Worm (Caenorhabditis elegans) whole organism, mixed stage, embryonic: ENCODE results near the gene T22B2.5.
A peak's percentile ranks its signal among the peaks of the same experiment; 100 is the strongest.

Experiments used
- M03D4.4 ChIP-seq: sonication (generic microtip); optimal IDR thresholded peaks from 2 replicates; lab custom pipeline; 2017; ENCODE audit warnings: mild to moderate bottlenecking, missing genetic modification characterization, missing compliant biosample characterization
- blmp-1 ChIP-seq: fragments of 150-350 bp; optimal IDR thresholded peaks from 2 replicates; lab custom pipeline; 2014; ENCODE audit warnings: missing biosample characterization, missing genetic modification characterization
- ceh-39 ChIP-seq: fragments of 150-350 bp; optimal IDR thresholded peaks from 2 replicates; lab custom pipeline; 2014; ENCODE audit warnings: missing biosample characterization, missing genetic modification characterization
- ceh-43 ChIP-seq: fragments of 200-800 bp; sonication (Bioruptor generic); optimal IDR thresholded peaks from 2 replicates; lab custom pipeline; 2018; ENCODE audit warnings: mild to moderate bottlenecking, missing genetic modification characterization, moderate library complexity, missing compliant biosample characterization
- ceh-83 ChIP-seq: fragments of 200-800 bp; sonication (Bioruptor generic); optimal IDR thresholded peaks from 2 replicates; lab custom pipeline; 2018; ENCODE audit warnings: mild to moderate bottlenecking, missing genetic modification characterization, missing compliant biosample characterization
- ces-1 ChIP-seq: fragments of 150-350 bp; optimal IDR thresholded peaks from 2 replicates; lab custom pipeline; 2014; ENCODE audit warnings: missing biosample characterization, missing genetic modification reagents, missing genetic modification characterization
- drap-1 ChIP-seq: fragments of 200-800 bp; sonication (Bioruptor generic); optimal IDR thresholded peaks from 3 replicates; lab custom pipeline; 2018; ENCODE audit warnings: mild to moderate bottlenecking, missing genetic modification characterization, missing compliant biosample characterization
- elt-3 ChIP-seq: fragments of 150-350 bp; optimal IDR thresholded peaks from 2 replicates; lab custom pipeline; 2014; ENCODE audit warnings: missing biosample characterization, missing genetic modification characterization
- ham-2 ChIP-seq: fragments of 200-800 bp; sonication (Bioruptor generic); optimal IDR thresholded peaks from 2 replicates; lab custom pipeline; 2018; ENCODE audit warnings: mild to moderate bottlenecking, missing genetic modification characterization, missing compliant biosample characterization
- hlh-1 ChIP-seq: fragments of 150-350 bp; optimal IDR thresholded peaks from 2 replicates; lab custom pipeline; 2014; ENCODE audit warnings: missing biosample characterization, missing genetic modification reagents, missing genetic modification characterization
- lin-13 ChIP-seq: fragments of 150-350 bp; optimal IDR thresholded peaks from 2 replicates; lab custom pipeline; 2014; ENCODE audit warnings: missing biosample characterization, missing genetic modification characterization
- lin-32 ChIP-seq: fragments of 200-800 bp; sonication (Bioruptor generic); optimal IDR thresholded peaks from 2 replicates; lab custom pipeline; 2018; ENCODE audit warnings: mild to moderate bottlenecking, missing genetic modification characterization, missing compliant biosample characterization
- lsy-2 ChIP-seq: fragments of 150-350 bp; optimal IDR thresholded peaks from 2 replicates; lab custom pipeline; 2014; ENCODE audit warnings: missing biosample characterization, missing genetic modification characterization
- mab-5 ChIP-seq: fragments of 150-350 bp; optimal IDR thresholded peaks from 2 replicates; lab custom pipeline; 2014; ENCODE audit warnings: missing biosample characterization, missing genetic modification characterization
- mep-1 ChIP-seq: fragments of 150-350 bp; optimal IDR thresholded peaks from 2 replicates; lab custom pipeline; 2017; ENCODE audit warnings: missing biosample characterization, missing genetic modification reagents, missing genetic modification characterization, inconsistent platforms
- mls-2 ChIP-seq: sonication (generic microtip); optimal IDR thresholded peaks from 2 replicates; lab custom pipeline; 2016; ENCODE audit warnings: mild to moderate bottlenecking, missing genetic modification characterization, moderate library complexity, missing compliant biosample characterization
- nhr-12 ChIP-seq: fragments of 150-350 bp; optimal IDR thresholded peaks from 2 replicates; lab custom pipeline; 2014; ENCODE audit warnings: missing biosample characterization, missing genetic modification characterization
- nhr-2 ChIP-seq: fragments of 150-350 bp; optimal IDR thresholded peaks from 2 replicates; lab custom pipeline; 2014; ENCODE audit warnings: missing biosample characterization, missing genetic modification characterization
- nhr-237 ChIP-seq: fragments of 150-350 bp; optimal IDR thresholded peaks from 2 replicates; lab custom pipeline; 2014; ENCODE audit warnings: missing biosample characterization, missing genetic modification characterization
- nhr-28 ChIP-seq: fragments of 150-350 bp; optimal IDR thresholded peaks from 2 replicates; lab custom pipeline; 2014; ENCODE audit warnings: missing biosample characterization, missing genetic modification characterization
- nhr-76 ChIP-seq: sonication (generic microtip); optimal IDR thresholded peaks from 2 replicates; lab custom pipeline; 2017; ENCODE audit warnings: missing biosample characterization, missing genetic modification characterization
- pha-4 ChIP-seq: fragments of 150-350 bp; optimal IDR thresholded peaks from 2 replicates; lab custom pipeline; 2018; ENCODE audit warnings: missing biosample characterization, missing genetic modification reagents, missing genetic modification characterization
- sem-2 ChIP-seq: fragments of 200-800 bp; sonication (Bioruptor generic); optimal IDR thresholded peaks from 2 replicates; lab custom pipeline; 2018; ENCODE audit warnings: mild to moderate bottlenecking, missing genetic modification characterization, missing compliant biosample characterization
- snpc-4 ChIP-seq: fragments of 150-350 bp; optimal IDR thresholded peaks from 2 replicates; lab custom pipeline; 2014; ENCODE audit warnings: missing biosample characterization, missing genetic modification characterization
- sptf-1 ChIP-seq: sonication (generic microtip); optimal IDR thresholded peaks from 2 replicates; lab custom pipeline; 2017; ENCODE audit warnings: mild to moderate bottlenecking, missing genetic modification characterization, moderate library complexity, missing compliant biosample characterization
- tbx-8 ChIP-seq: fragments of 200-800 bp; sonication (Bioruptor generic); optimal IDR thresholded peaks from 2 replicates; lab custom pipeline; 2018; ENCODE audit warnings: mild to moderate bottlenecking, missing genetic modification characterization, moderate library complexity, missing compliant biosample characterization
- unc-120 ChIP-seq: sonication (generic microtip); optimal IDR thresholded peaks from 2 replicates; lab custom pipeline; 2017; ENCODE audit warnings: missing genetic modification characterization, missing compliant biosample characterization; ENCODE audit not compliant: poor library complexity, severe bottlenecking
- unc-39 ChIP-seq: fragments of 150-350 bp; optimal IDR thresholded peaks from 2 replicates; lab custom pipeline; 2014; ENCODE audit warnings: missing biosample characterization, missing genetic modification characterization
- unc-62 ChIP-seq: fragments of 150-350 bp; optimal IDR thresholded peaks from 2 replicates; lab custom pipeline; 2014; ENCODE audit warnings: missing biosample characterization, missing genetic modification reagents, missing genetic modification characterization
- zip-8 ChIP-seq: fragments of 150-350 bp; optimal IDR thresholded peaks from 2 replicates; lab custom pipeline; 2014; ENCODE audit warnings: missing biosample characterization, missing genetic modification characterization
- ztf-11 ChIP-seq: fragments of 150-350 bp; optimal IDR thresholded peaks from 2 replicates; lab custom pipeline; 2014; ENCODE audit warnings: missing biosample characterization, missing genetic modification characterization

T22B2.5 gene

DNA sequence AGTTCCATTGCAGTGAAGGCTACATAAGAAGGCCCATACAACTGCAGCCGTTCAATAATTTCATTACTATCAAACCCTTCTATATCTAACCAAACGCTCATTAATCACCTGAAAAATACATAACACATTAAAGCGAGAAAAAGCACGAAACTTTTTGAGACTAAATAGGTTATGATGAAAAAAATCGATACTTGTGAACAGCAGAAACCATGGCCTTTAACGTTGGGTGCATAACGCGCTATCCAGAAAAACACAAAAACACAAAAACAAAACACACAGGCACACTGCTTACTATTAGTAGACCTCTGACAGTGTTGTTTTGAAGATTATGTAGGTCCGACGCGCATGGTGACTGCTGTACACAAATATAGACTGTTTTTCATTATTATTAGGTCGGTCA, at the start of gene T22B2.5:
Gene T22B2.5, minus strand, starts transcription at position 101 of the 400 bp plus-strand sequence.
- no peak for TF ChIP-seq tbx-8 (GFP tag; lab: Kevin White, UChicago)
- TF ChIP-seq blmp-1 (tag; lab: Kevin White, UChicago) = no peak
- TF ChIP-seq sem-2 (GFP tag; lab: Kevin White, UChicago) = no peak
- no peak for TF ChIP-seq ztf-11
- TF ChIP-seq pha-4 (tag; lab: Kevin White, UChicago) = no peak

DNA sequence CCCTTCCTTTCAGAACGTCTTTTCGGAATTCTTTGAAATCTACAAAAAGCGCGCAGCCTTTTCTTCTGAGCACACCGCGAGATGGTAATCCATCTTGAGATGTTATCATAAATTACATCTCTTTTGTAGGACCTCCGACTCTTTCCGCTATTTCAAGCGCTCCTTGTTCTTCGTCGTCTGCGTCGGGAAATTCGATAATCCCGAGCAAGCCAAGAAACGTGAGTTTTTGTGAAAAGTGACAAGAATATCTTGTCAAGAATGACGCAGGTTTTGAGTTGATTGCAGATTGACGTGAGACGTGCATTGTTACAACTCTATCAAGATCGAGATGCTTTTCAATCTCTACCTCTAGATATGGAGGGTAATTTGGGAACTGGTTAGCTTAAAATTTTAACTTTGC, 49.2 kb upstream of the T22B2.5 start:
- TF ChIP-seq ceh-39 (tag; lab: Kevin White, UChicago) (no peak), lsy-2 (no peak), lin-13 (tag; lab: Kevin White, UChicago) (no peak), unc-120 (tag; lab: Kevin White, UChicago) (no peak), ceh-43 (GFP tag; lab: Kevin White, UChicago) (no peak), ham-2 (GFP tag; lab: Kevin White, UChicago) (no peak), unc-62 (GFP tag; lab: Kevin White, UChicago) (peak; percentile 74), nhr-12 (tag; lab: Kevin White, UChicago) (no peak), drap-1 (GFP tag; lab: Kevin White, UChicago) (no peak), ces-1 (GFP tag; lab: Kevin White, UChicago) (peak; percentile 1), lin-32 (GFP tag; lab: Kevin White, UChicago) (no peak), nhr-28 (no peak)

DNA sequence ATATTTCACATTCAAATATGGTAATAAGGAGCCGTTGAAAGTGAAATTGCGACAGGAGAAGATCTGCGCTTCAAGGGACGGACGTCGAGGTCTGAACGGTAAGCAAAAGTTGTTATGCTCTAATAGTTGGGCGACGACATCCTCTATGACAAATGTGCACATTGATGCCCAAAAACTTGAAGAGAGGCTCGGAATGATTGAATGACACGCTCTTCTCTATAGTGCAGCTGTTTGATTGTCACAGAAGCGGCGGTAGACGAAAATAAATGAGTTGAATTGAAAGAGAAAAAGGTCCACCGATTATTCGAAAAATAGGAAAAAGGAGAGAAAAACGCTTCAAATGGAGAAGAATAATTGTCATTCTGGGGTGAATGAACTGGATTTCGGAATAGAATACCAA, 48.0 kb upstream of the T22B2.5 start:
- peak; percentile 88 for TF ChIP-seq hlh-1 (tag; lab: Kevin White, UChicago)
- TF ChIP-seq mep-1 (tag; lab: Kevin White, UChicago) = no peak
- no peak for TF ChIP-seq M03D4.4
- peak; percentile 82 for TF ChIP-seq unc-62 (GFP tag; lab: Kevin White, UChicago)
- no peak for TF ChIP-seq nhr-2 (tag; lab: Kevin White, UChicago)
- peak; percentile 42 for TF ChIP-seq unc-120 (tag; lab: Kevin White, UChicago)
- no peak for TF ChIP-seq mab-5
- TF ChIP-seq nhr-12 (tag; lab: Kevin White, UChicago) = no peak

DNA sequence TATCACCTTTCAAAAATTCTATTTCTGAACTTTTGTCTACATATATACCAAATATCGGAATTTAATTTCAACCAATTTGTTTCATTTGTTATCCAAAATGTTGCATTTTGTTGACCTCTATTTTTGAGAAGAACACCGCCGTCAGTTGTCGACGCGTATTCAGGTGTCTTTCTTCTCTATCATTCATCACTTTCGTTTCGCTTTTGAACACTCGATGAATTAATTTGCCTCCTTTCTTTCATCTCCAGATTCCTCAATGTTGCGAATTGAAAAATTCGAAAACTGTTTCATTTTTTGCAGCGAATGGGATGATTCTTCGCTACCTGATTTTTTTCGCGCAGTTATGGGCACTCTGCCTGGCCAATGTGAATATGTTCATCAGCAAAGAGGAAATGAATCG, 47.1 kb upstream of the T22B2.5 start, which contains the start of gene lin-18:
Gene lin-18, plus strand, starts transcription at position 301 of the 400 bp plus-strand sequence.
- TF ChIP-seq ces-1 (GFP tag; lab: Kevin White, UChicago) = no peak
- no peak for TF ChIP-seq zip-8
- TF ChIP-seq mep-1 (tag; lab: Kevin White, UChicago) = no peak
- TF ChIP-seq mls-2 (tag; lab: Kevin White, UChicago) = no peak
- no peak for TF ChIP-seq lin-32 (GFP tag; lab: Kevin White, UChicago)
- no peak for TF ChIP-seq hlh-1 (tag; lab: Kevin White, UChicago)
- no peak for TF ChIP-seq nhr-28
- no peak for TF ChIP-seq snpc-4 (tag; lab: Kevin White, UChicago)
- TF ChIP-seq M03D4.4 = no peak
- no peak for TF ChIP-seq sptf-1 (tag; lab: Kevin White, UChicago)
- no peak for TF ChIP-seq unc-120 (tag; lab: Kevin White, UChicago)
- TF ChIP-seq lsy-2 = no peak

DNA sequence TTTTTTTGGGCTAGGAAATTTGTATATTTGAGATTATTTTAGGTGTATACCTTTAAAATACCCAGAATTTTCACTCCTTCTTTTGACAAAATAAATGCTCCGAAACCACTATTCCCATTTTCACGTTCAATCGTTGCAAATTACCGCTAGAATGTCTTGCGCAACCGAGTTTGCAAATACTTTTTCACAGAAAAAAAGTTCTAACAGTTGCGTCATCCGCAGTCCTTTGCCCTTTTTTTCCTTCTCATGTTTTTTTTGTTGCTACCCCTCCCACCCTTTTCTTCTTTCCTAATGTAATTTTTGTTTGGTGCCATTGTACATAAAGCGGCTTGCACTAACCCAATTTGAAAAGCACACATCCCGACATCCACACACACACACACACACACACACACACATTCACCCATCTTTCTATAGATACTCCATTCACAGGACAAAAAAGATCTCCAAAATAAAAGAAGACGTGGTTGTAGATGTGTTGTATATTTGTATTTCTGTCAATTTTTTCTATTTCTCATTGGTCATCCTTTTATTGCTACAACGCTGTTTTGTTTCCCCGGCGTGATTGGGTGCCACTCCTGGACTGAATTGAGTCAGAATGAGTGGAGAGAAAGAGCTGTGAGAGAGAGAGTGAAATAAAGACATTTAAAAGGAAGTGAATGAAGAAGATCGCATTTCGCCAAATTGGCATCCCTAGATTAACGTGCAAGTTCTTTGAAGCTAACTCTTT, 46.5 kb upstream of the T22B2.5 start:
- TF ChIP-seq ces-1 (GFP tag; lab: Kevin White, UChicago) = peak; percentile 96
- no peak for TF ChIP-seq mls-2 (tag; lab: Kevin White, UChicago)
- no peak for TF ChIP-seq M03D4.4
- TF ChIP-seq elt-3 (tag; lab: Kevin White, UChicago) = no peak
- TF ChIP-seq lin-13 (tag; lab: Kevin White, UChicago) = no peak
- TF ChIP-seq ztf-11 = no peak
- no peak for TF ChIP-seq mab-5
- no peak for TF ChIP-seq unc-39
- TF ChIP-seq zip-8 = peak; percentile 97
- TF ChIP-seq unc-120 (tag; lab: Kevin White, UChicago) = no peak

DNA sequence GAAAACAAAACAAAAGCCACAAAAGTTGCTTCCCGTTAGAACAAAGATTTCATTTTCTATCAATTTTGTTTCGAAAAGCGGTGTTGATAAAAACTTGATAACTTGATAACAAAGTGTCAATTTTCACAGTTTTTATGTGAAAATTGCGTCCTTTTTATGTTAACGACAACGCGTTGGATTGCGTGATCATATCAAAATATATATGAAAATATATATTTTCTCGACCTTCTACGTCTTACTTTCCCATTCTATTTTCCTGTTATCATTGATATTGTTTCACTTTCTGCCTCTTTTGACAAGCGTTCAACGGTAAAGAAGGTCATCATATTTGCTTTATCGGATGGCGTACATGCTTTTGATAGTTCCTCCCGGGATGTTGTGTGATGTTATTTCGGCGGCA, 41.6 kb upstream of the T22B2.5 start:
- TF ChIP-seq ztf-11 (no peak), M03D4.4 (no peak), nhr-76 (tag; lab: Kevin White, UChicago) (no peak), nhr-237 (tag; lab: Kevin White, UChicago) (no peak), drap-1 (GFP tag; lab: Kevin White, UChicago) (no peak), ceh-39 (tag; lab: Kevin White, UChicago) (no peak), nhr-12 (tag; lab: Kevin White, UChicago) (no peak), ceh-83 (GFP tag; lab: Kevin White, UChicago) (no peak), mab-5 (no peak), unc-120 (tag; lab: Kevin White, UChicago) (no peak), mls-2 (tag; lab: Kevin White, UChicago) (no peak), blmp-1 (tag; lab: Kevin White, UChicago) (no peak), hlh-1 (tag; lab: Kevin White, UChicago) (no peak), pha-4 (tag; lab: Kevin White, UChicago) (no peak), snpc-4 (tag; lab: Kevin White, UChicago) (no peak)
